Fruit fly (Drosophila melanogaster) ovary, adult (tissue): ENCODE measurements around the gene Cep290.

ENCODE experiments used
- CG17801 ChIP-seq: fragments of 200-800 bp; optimal IDR thresholded peaks from 2 replicates; lab custom pipeline; 2019; ENCODE audit warnings: missing biosample characterization, mild to moderate bottlenecking, missing genetic modification characterization, moderate library complexity; ENCODE audit not compliant: partially characterized antibody

Gene Cep290

dm6 chr3L:875416-876011, 31.8 kb downstream of the Cep290 start:
- no peak for TF ChIP-seq CG17801 (GFP tag; lab: Kevin White, UChicago)

dm6 chr3L:876087-876486, 32.4 kb downstream of the Cep290 start:
- no peak for TF ChIP-seq CG17801 (GFP tag; lab: Kevin White, UChicago)

- no peak for TF ChIP-seq CG17801 (GFP tag; lab: Kevin White, UChicago)
Measured at dm6 chr3L:876656-877055, 32.9 kb downstream of the Cep290 start.

dm6 chr3L:880851-881250, 37.1 kb downstream of the Cep290 start:
- TF ChIP-seq CG17801 (GFP tag; lab: Kevin White, UChicago) = peak; percentile 69

dm6 chr3L:881496-882235, 37.9 kb downstream of the Cep290 start, which contains the start of gene CG13907:
CG13907 (minus strand) TSS chr3L:882013.
- TF ChIP-seq CG17801 (GFP tag; lab: Kevin White, UChicago) = no peak

dm6 chr3L:882236-882891, 38.6 kb downstream of the Cep290 start:
- no peak for TF ChIP-seq CG17801 (GFP tag; lab: Kevin White, UChicago)

dm6 chr3L:882892-883255, 39.1 kb downstream of the Cep290 start:
- TF ChIP-seq CG17801 (GFP tag; lab: Kevin White, UChicago) = no peak

- no peak for TF ChIP-seq CG17801 (GFP tag; lab: Kevin White, UChicago)
Measured at dm6 chr3L:883786-884185, 40.1 kb downstream of the Cep290 start.

dm6 chr3L:884239-884638, 40.5 kb downstream of the Cep290 start:
- TF ChIP-seq CG17801 (GFP tag; lab: Kevin White, UChicago) = no peak

- no peak for TF ChIP-seq CG17801 (GFP tag; lab: Kevin White, UChicago)
Measured at dm6 chr3L:885006-885405, 41.3 kb downstream of the Cep290 start.

- TF ChIP-seq CG17801 (GFP tag; lab: Kevin White, UChicago) = no peak
Measured at dm6 chr3L:885624-886257, 42.0 kb downstream of the Cep290 start.

dm6 chr3L:887423-888097, 43.8 kb downstream of the Cep290 start:
- no peak for TF ChIP-seq CG17801 (GFP tag; lab: Kevin White, UChicago)

- TF ChIP-seq CG17801 (GFP tag; lab: Kevin White, UChicago) = no peak
Measured at dm6 chr3L:888372-888771, 44.6 kb downstream of the Cep290 start.

- peak; percentile 65 for TF ChIP-seq CG17801 (GFP tag; lab: Kevin White, UChicago)
Measured at dm6 chr3L:895314-895980, 51.7 kb downstream of the Cep290 start, which contains the start of gene CG34056. CG34056 (plus strand) TSS chr3L:895951.
